Fruit fly (Drosophila melanogaster): ENCODE data around the gene eater.

dm6 chr3R:27111784-27112602, 12.5 kb upstream of the eater start, which contains the start of the genes gb and CG5815:
- TF ChIP-seq psq (optimal IDR thresholded peaks at IDR 0.05) (no peak), h (optimal IDR thresholded peaks at IDR 0.05) (no peak), ttk (optimal IDR thresholded peaks at IDR 0.05) (no peak), insv (optimal IDR thresholded peaks at IDR 0.05) (no peak)
